Worm (Caenorhabditis elegans): ENCODE results near the gene glr-5.

- TF ChIP-seq nhr-11 (tag; optimal IDR thresholded peaks at IDR 0.05) (no peak), ZK546.5 (tag; optimal IDR thresholded peaks at IDR 0.05) (no peak), aly-2 (tag; optimal IDR thresholded peaks at IDR 0.05) (no peak), lin-38 (GFP tag; IDR thresholded peaks at IDR 0.05) (no peak), skn-1 (tag; optimal IDR thresholded peaks at IDR 0.05) (no peak), hlh-11 (tag; optimal IDR thresholded peaks at IDR 0.05) (no peak), dpl-1 (GFP tag; optimal IDR thresholded peaks at IDR 0.05) (no peak), ztf-11 (tag; optimal IDR thresholded peaks at IDR 0.05) (no peak), attf-4 (tag; optimal IDR thresholded peaks at IDR 0.05) (no peak), egl-27 (tag; optimal IDR thresholded peaks at IDR 0.05) (no peak), ama-1 (optimal IDR thresholded peaks at IDR 0.05) (no peak), zfp-3 (GFP tag; conservative IDR thresholded peaks at IDR 0.05) (no peak)
These were observed 39.1 kb upstream of the glr-5 start, which contains the start of gene ZC190.6 for ce11 chrV:8677193-8677592.

All from whole organism, L4 larva.